Fruit fly (Drosophila melanogaster) whole organism, larva: ENCODE results near the gene ash1.
A peak's percentile ranks its signal among the peaks of the same experiment; 100 is the strongest.

ENCODE experiments used
- noc ChIP-seq: fragments of 200-800 bp; sonication (Bioruptor generic); optimal IDR thresholded peaks from 3 replicates; lab custom pipeline; 2019; ENCODE audit warnings: missing biosample characterization, mild to moderate bottlenecking, missing genetic modification characterization, moderate library complexity

ash1 gene

DNA sequence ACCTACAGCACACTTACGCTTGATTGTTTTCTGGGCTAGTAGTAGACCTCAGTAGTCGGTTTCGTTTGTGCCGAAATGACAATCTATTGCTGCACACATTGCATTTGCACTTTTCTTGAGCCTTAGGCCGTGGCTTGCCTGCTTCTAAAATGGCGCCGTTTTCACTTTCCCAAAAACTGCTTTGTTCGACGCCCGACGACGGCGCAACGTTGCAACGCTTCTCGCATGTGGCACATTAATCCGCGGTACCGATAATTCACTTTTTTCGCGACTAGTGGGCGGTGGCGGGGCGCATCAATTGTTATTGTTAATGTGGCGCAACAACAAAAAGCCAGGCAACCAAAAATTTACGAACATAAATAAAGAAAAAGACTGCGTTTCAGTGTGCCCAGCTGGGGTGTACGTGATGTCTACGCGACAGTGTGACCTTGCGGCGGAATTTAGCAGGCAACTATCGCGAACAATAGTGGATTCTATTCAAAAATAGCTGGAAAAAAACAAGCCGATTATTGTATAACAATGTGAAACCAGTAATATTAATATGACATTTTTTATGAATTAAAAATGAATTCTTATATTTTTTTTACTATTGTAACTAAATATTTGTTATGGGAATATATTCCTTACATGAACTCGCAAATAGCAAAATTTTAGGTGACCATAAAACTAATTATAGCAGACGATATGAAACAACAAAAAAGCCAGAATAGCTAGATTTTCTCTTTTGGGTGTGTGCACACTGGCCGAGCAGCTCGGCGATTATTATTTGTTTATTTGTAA lies at the start of gene ash1, which contains the start of gene Taf6:
Gene ash1 (minus strand): TSS at position 387 of the 780 bp plus-strand sequence.
Gene Taf6 (plus strand): TSS at position 720 of the 780 bp plus-strand sequence.
- TF ChIP-seq noc (tag; lab: Kevin White, UChicago): no peak

- TF ChIP-seq noc (tag; lab: Kevin White, UChicago): no peak
Observed at dm6 chr3L:19646292-19646691, 47.7 kb upstream of the ash1 start.

DNA sequence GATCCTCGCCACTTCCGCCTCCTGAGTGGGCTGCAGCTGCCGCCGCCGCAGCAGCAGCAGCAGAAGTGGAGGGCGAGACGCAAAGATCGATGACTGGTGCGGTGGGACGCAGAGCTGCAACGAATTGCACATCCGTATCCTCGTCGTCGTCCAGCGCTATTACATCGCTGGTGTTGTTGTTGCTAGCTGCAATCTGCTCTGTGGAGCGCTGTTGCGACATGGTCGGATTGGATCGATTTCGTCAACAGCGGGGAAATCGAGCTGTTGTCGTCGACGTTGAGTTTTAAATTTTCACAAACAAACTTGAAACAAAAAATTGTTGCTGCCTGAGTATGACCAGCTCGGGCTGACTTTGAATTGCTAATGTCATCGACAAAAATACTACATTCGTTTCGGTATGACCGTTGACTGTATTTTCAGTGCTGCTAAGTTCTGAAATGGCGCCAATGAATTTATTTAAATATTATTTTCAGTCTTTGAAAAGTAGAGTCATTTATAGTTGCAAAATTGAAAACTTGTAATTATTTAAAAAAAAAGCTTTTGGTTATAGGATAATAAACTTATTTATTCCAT lies 44.0 kb upstream of the ash1 start, which contains the start of gene Rnf146:
Gene Rnf146 (minus strand): TSS at position 369 of the 573 bp plus-strand sequence.
- TF ChIP-seq noc (tag; lab: Kevin White, UChicago): no peak

dm6 chr3L:19636821-19637460 lies 38.4 kb upstream of the ash1 start:
- TF ChIP-seq noc (tag; lab: Kevin White, UChicago): no peak

- no peak for TF ChIP-seq noc (tag; lab: Kevin White, UChicago)
Observed at dm6 chr3L:19635478-19635996, 37.0 kb upstream of the ash1 start, which contains the start of gene wnd. wnd (minus strand) TSS chr3L:19635783.

- peak; percentile 78 for TF ChIP-seq noc (tag; lab: Kevin White, UChicago)
Observed at dm6 chr3L:19634788-19635448, 36.4 kb upstream of the ash1 start.

DNA sequence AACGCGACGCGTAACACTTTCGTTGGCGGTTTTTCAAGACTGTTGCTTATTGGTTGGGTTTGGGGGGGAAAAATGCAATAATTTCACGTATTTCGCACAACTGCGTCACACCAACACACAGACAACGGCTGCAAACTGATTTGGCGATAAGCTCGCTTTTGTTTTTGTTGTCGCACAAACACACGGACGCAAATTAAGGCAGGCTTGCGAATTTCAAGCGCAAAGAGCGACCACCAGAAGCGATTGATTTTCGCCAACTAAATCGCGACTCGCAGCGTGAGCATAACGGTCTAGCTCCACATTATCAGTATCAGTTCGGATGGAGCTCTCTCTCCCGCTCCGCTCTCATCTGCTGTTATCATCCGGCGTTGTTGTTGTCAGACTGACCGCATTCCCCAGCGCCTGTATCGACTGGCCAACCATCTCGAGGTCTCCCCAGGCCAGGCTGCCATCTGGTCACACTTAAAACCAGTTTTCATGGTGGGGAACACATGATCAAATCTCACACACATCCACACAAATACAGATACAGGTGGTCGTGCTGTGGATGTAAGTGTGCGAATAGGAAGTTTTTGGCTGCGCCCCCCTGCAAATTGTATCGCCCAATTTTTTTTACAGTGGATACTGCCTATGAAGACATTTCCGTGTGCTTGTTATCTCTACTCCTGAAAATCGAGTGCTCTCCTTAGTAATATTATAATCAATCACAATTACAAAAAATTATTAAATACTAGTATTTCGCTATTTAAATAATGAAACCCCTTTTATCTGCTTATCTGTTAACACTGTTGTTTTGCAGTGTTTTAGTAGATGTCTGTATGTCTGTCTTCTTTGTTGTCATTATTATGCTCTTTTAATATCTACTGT lies 34.4 kb upstream of the ash1 start:
- TF ChIP-seq noc (tag; lab: Kevin White, UChicago): peak; percentile 93

dm6 chr3L:19631867-19632266 lies 33.3 kb upstream of the ash1 start:
- no peak for TF ChIP-seq noc (tag; lab: Kevin White, UChicago)

DNA sequence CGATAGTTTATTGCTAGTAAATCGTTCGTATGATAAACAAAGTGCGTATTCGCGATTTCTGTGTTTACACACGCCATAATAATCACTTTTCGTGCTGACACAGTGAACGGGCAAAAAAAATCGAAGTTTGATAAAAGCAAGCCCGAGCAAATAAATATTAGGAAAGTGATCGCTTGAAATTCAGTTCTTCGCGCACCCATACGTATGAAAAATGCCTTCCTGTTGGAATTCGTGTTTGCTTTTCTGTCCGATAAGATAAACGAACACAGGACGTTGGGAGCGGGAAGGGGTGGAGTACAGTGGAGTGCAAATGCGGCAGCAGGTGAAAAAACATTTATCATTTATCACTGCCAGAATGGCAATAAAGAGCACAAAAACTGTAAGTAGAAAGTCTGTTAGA lies 32.1 kb upstream of the ash1 start:
- TF ChIP-seq noc (tag; lab: Kevin White, UChicago): peak; percentile 81

- TF ChIP-seq noc (tag; lab: Kevin White, UChicago): no peak
Observed at dm6 chr3L:19618072-19618958, 19.8 kb upstream of the ash1 start, which contains the start of gene asf1. asf1 (plus strand) TSS chr3L:19618894.

- TF ChIP-seq noc (tag; lab: Kevin White, UChicago): peak; percentile 99
Observed at dm6 chr3L:19612172-19612571, 13.6 kb upstream of the ash1 start, which contains the start of the genes Lon and PIG-F. Lon (minus strand) TSS chr3L:19612199. PIG-F (plus strand) TSS chr3L:19612455.

dm6 chr3L:19605974-19606497 lies 7.5 kb upstream of the ash1 start, which contains the start of the genes lush and CG9372:
lush (minus strand) TSS chr3L:19606090.
CG9372 (plus strand) TSS chr3L:19606208.
- no peak for TF ChIP-seq noc (tag; lab: Kevin White, UChicago)

DNA sequence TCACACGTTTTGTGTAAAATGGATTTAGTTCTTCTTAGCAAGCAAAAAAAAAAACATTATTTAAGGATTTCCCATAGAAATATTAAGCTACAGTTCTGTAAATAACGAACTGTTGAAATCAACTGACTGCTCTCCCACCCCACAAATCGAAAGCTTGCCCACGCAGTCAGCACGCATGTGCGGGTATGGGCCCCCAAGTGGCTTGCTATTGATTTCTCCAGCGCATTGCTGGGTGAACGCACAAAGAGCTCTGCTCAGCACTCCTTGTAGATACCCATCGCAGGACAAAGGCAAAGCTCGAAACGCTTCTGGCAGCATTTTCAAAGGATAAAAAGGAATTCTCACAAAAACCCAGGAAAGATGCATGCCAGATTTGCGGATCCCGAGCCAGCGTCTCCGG lies 2.9 kb upstream of the ash1 start, which contains the start of gene CG9368:
Gene CG9368 (plus strand): TSS at position 221 of the 400 bp plus-strand sequence.
- TF ChIP-seq noc (tag; lab: Kevin White, UChicago): no peak
